Fruit fly (Drosophila melanogaster): Measurements from ENCODE around the gene CG31688.

The CG31688 gene

DNA sequence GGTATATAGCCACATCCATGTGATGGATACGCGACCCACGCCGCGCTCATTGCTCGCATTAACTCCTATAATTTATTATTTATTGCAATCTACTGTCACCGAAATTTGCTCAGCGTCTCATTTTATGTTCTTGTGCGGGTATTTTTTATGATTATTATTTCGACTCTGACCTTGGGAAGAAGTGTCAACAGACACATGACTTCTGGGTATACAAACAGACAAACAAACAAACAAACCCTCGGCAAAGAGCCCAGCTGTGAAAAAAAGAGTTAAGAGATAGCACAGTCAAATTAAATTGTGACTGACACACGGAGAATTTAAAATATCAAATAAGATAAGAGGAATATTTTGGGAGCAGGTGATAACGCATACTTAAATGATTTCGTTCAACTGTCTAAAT lies 36.0 kb upstream of the CG31688 start (continued):
- TF ChIP-seq dm (GFP tag; optimal IDR thresholded peaks at IDR 0.05) = no peak
- peak; percentile 21 for TF ChIP-seq scrt (GFP tag; optimal IDR thresholded peaks at IDR 0.05)
- no peak for TF ChIP-seq CG7963 (GFP tag; IDR thresholded peaks at IDR 0.05; ENCODE audit: partially characterized antibody)
- no peak for TF ChIP-seq CG14965 (GFP tag; optimal IDR thresholded peaks at IDR 0.05; ENCODE audit: borderline replicate concordance)
- TF ChIP-seq CG6689 (GFP tag; IDR thresholded peaks at IDR 0.05) = no peak
- TF ChIP-seq CG15479 (GFP tag; optimal IDR thresholded peaks at IDR 0.05) = no peak
- peak; percentile 45 for TF ChIP-seq odd (GFP tag; optimal IDR thresholded peaks at IDR 0.05)
- TF ChIP-seq CG5245 (GFP tag; optimal IDR thresholded peaks at IDR 0.05) = no peak
- TF ChIP-seq CG11504 (tag; optimal IDR thresholded peaks at IDR 0.05) = peak; percentile 45
- TF ChIP-seq CG18262 (tag; optimal IDR thresholded peaks at IDR 0.05) = no peak
- TF ChIP-seq ac (GFP tag; optimal IDR thresholded peaks at IDR 0.05) = no peak
- peak; percentile 23 for TF ChIP-seq CG1603 (tag; optimal IDR thresholded peaks at IDR 0.05)
- TF ChIP-seq caup (GFP tag; optimal IDR thresholded peaks at IDR 0.05; ENCODE audit: severe bottlenecking) = peak; percentile 25
- no peak for TF ChIP-seq CG8388 (GFP tag; optimal IDR thresholded peaks at IDR 0.05)
- TF ChIP-seq bowl (GFP tag; IDR thresholded peaks at IDR 0.05) = no peak
- peak; percentile 43 for TF ChIP-seq exex (tag; optimal IDR thresholded peaks at IDR 0.05)
- no peak for TF ChIP-seq nerfin-1 (tag; optimal IDR thresholded peaks at IDR 0.05)
- no peak for TF ChIP-seq CG6175 (GFP tag; IDR thresholded peaks at IDR 0.05)
- TF ChIP-seq CG11723 (GFP tag; optimal IDR thresholded peaks at IDR 0.05) = no peak
- no peak for TF ChIP-seq CG15696 (tag; optimal IDR thresholded peaks at IDR 0.05)
- no peak for TF ChIP-seq bigmax (GFP tag; optimal IDR thresholded peaks at IDR 0.05)
- TF ChIP-seq ssp (GFP tag; IDR thresholded peaks at IDR 0.05) = no peak
- peak; percentile 27; the same call in 1 of the 3 replicates for TF ChIP-seq CG11695 (GFP tag; IDR thresholded peaks at IDR 0.05)
- no peak for TF ChIP-seq h (optimal IDR thresholded peaks at IDR 0.05)
- no peak for TF ChIP-seq CG12299 (tag; optimal IDR thresholded peaks at IDR 0.05)
- TF ChIP-seq Ptx1 (GFP tag; IDR thresholded peaks at IDR 0.05) = no peak
- no peak for TF ChIP-seq CG7786 (GFP tag; optimal IDR thresholded peaks at IDR 0.05)
- TF ChIP-seq crp (GFP tag; optimal IDR thresholded peaks at IDR 0.05) = no peak
- TF ChIP-seq nmo (GFP tag; optimal IDR thresholded peaks at IDR 0.05) = no peak
- no peak for TF ChIP-seq stwl (tag; optimal IDR thresholded peaks at IDR 0.05)
- peak; percentile 27 for TF ChIP-seq CG12104 (GFP tag; optimal IDR thresholded peaks at IDR 0.05)
- TF ChIP-seq CG6854 (GFP tag; optimal IDR thresholded peaks at IDR 0.05) = no peak
- TF ChIP-seq sqz (GFP tag; optimal IDR thresholded peaks at IDR 0.05) = no peak
- TF ChIP-seq jigr1 (GFP tag; IDR thresholded peaks at IDR 0.05) = no peak
- TF ChIP-seq Chrac-16 (GFP tag; optimal IDR thresholded peaks at IDR 0.05) = no peak
- no peak for TF ChIP-seq MESR4 (GFP tag; optimal IDR thresholded peaks at IDR 0.05)
- no peak for TF ChIP-seq Pdp1 (GFP tag; optimal IDR thresholded peaks at IDR 0.05)
- TF ChIP-seq unpg (GFP tag; optimal IDR thresholded peaks at IDR 0.05) = peak; percentile 32
- TF ChIP-seq toy (GFP tag; IDR thresholded peaks at IDR 0.05) = no peak
- no peak for TF ChIP-seq CG42726 (GFP tag; IDR thresholded peaks at IDR 0.05; ENCODE audit: partially characterized antibody)
- no peak for TF ChIP-seq Neu2 (GFP tag; optimal IDR thresholded peaks at IDR 0.05; ENCODE audit: borderline replicate concordance)
- peak; percentile 47 for TF ChIP-seq CG3281 (GFP tag; optimal IDR thresholded peaks at IDR 0.05)
- TF ChIP-seq CG10366 (GFP tag; IDR thresholded peaks at IDR 0.05) = no peak
- TF ChIP-seq CG15601 (tag; optimal IDR thresholded peaks at IDR 0.05) = no peak
- no peak for TF ChIP-seq CG2199 (GFP tag; IDR thresholded peaks at IDR 0.05)
- no peak for TF ChIP-seq Nf-YA (GFP tag; IDR thresholded peaks at IDR 0.05)
- TF ChIP-seq CG12155 (GFP tag; optimal IDR thresholded peaks at IDR 0.05) = no peak
- TF ChIP-seq CG17385 (GFP tag; optimal IDR thresholded peaks at IDR 0.05) = peak; percentile 3
- TF ChIP-seq CG1792 (GFP tag; optimal IDR thresholded peaks at IDR 0.05) = no peak
- no peak for TF ChIP-seq E2f2 (GFP tag; IDR thresholded peaks at IDR 0.05)
- TF ChIP-seq wek (GFP tag; optimal IDR thresholded peaks at IDR 0.05) = no peak
